Fruit fly (Drosophila melanogaster) whole organism, embryonic: ENCODE measurements around the gene CG9691.

Experiments used
- Adf1 ChIP-seq: fragments of 200-800 bp; sonication (Bioruptor generic); IDR thresholded peaks from 2 replicates; pipeline ENCODE4 v1.3.6; 2022; ENCODE audit warnings: missing biosample characterization, missing genetic modification characterization
- Atf6 ChIP-seq: fragments of 200-800 bp; sonication (Bioruptor generic); IDR thresholded peaks from 2 replicates; pipeline ENCODE4 v1.3.6; 2022; ENCODE audit warnings: missing biosample characterization, missing genetic modification characterization
- CG10321 ChIP-seq: fragments of 200-800 bp; sonication (Bioruptor generic); IDR thresholded peaks from 2 replicates; pipeline ENCODE4 v1.3.6; 2022; ENCODE audit warnings: missing biosample characterization, missing genetic modification characterization
- CG11085 ChIP-seq: fragments of 200-800 bp; sonication (Bioruptor generic); IDR thresholded peaks from 2 replicates; pipeline ENCODE4 v1.3.6; 2022; ENCODE audit warnings: missing biosample characterization, missing genetic modification characterization
- CG11247 ChIP-seq: fragments of 200-800 bp; sonication (Bioruptor generic); IDR thresholded peaks from 2 replicates; pipeline ENCODE4 v1.3.6; 2022; ENCODE audit warnings: missing biosample characterization, missing genetic modification characterization
- CG12391 ChIP-seq: fragments of 200-800 bp; sonication (Bioruptor generic); optimal IDR thresholded peaks from 3 replicates; lab custom pipeline; 2018; ENCODE audit warnings: missing biosample characterization, mild to moderate bottlenecking, missing genetic modification characterization, moderate library complexity
- CG13775 ChIP-seq: fragments of 200-800 bp; sonication (Bioruptor generic); optimal IDR thresholded peaks from 3 replicates; lab custom pipeline; 2017; ENCODE audit warnings: missing biosample characterization, mild to moderate bottlenecking, missing genetic modification characterization
- CG15011 ChIP-seq: fragments of 200-800 bp; sonication (Bioruptor generic); optimal IDR thresholded peaks from 3 replicates; lab custom pipeline; 2018; ENCODE audit warnings: missing biosample characterization, mild to moderate bottlenecking, missing genetic modification characterization
- CG16815 ChIP-seq: fragments of 200-800 bp; sonication (Bioruptor generic); optimal IDR thresholded peaks from 3 replicates; lab custom pipeline; 2017; ENCODE audit warnings: missing biosample characterization, mild to moderate bottlenecking, missing genetic modification characterization
- CG17385 ChIP-seq: fragments of 200-800 bp; sonication (Bioruptor generic); optimal IDR thresholded peaks from 3 replicates; lab custom pipeline; 2018; ENCODE audit warnings: missing biosample characterization, mild to moderate bottlenecking, missing genetic modification characterization
- CG1832 ChIP-seq: fragments of 200-800 bp; sonication (Bioruptor generic); optimal IDR thresholded peaks from 2 replicates; lab custom pipeline; 2017; ENCODE audit warnings: missing biosample characterization, mild to moderate bottlenecking, missing genetic modification characterization, inconsistent platforms
- CG2120 ChIP-seq: fragments of 200-800 bp; sonication (Bioruptor generic); optimal IDR thresholded peaks from 3 replicates; lab custom pipeline; 2016; ENCODE audit warnings: missing biosample characterization, missing genetic modification characterization
- CG2199 ChIP-seq: fragments of 200-800 bp; sonication (Bioruptor generic); IDR thresholded peaks from 3 replicates; pipeline ENCODE4 v1.3.6; 2022; ENCODE audit warnings: missing biosample characterization, missing genetic modification characterization
- CG31224 ChIP-seq: fragments of 200-800 bp; sonication (Bioruptor generic); IDR thresholded peaks from 2 replicates; pipeline ENCODE4 v1.3.6; 2022; ENCODE audit warnings: missing biosample characterization, missing genetic modification characterization
- CG34376 ChIP-seq: fragments of 200-800 bp; sonication (Bioruptor generic); optimal IDR thresholded peaks from 2 replicates; lab custom pipeline; 2018; ENCODE audit warnings: missing biosample characterization, mild to moderate bottlenecking, missing genetic modification characterization
- CG4328 ChIP-seq: fragments of 200-800 bp; sonication (Bioruptor generic); optimal IDR thresholded peaks from 3 replicates; lab custom pipeline; 2017; ENCODE audit warnings: missing biosample characterization, missing genetic modification reagents, missing genetic modification characterization
- CG5245 ChIP-seq: fragments of 200-800 bp; sonication (Bioruptor generic); optimal IDR thresholded peaks from 3 replicates; lab custom pipeline; 2016; ENCODE audit warnings: missing biosample characterization, missing genetic modification characterization
- CG6813 ChIP-seq: fragments of 200-800 bp; sonication (Bioruptor generic); optimal IDR thresholded peaks from 2 replicates; lab custom pipeline; 2017; ENCODE audit warnings: missing biosample characterization, missing genetic modification characterization, mild to moderate bottlenecking, moderate library complexity, missing genetic modification reagents
- CG6854 ChIP-seq: fragments of 200-800 bp; sonication (Bioruptor generic); optimal IDR thresholded peaks from 3 replicates; lab custom pipeline; 2017; ENCODE audit warnings: missing biosample characterization, mild to moderate bottlenecking, missing genetic modification characterization
- CG7372 ChIP-seq: fragments of 200-800 bp; sonication (Bioruptor generic); IDR thresholded peaks from 2 replicates; pipeline ENCODE4 v1.3.6; 2022; ENCODE audit warnings: missing biosample characterization, missing genetic modification characterization
- CG7963 ChIP-seq: fragments of 200-800 bp; sonication (Bioruptor generic); IDR thresholded peaks from 3 replicates; pipeline ENCODE4 v1.3.6; 2022; ENCODE audit warnings: missing biosample characterization, missing genetic modification characterization; ENCODE audit not compliant: partially characterized antibody
- CG8281 ChIP-seq: fragments of 200-800 bp; sonication (Bioruptor generic); optimal IDR thresholded peaks from 2 replicates; lab custom pipeline; 2018; ENCODE audit warnings: missing biosample characterization, mild to moderate bottlenecking, missing genetic modification characterization, moderate library complexity
- CG8388 ChIP-seq: fragments of 200-800 bp; sonication (Bioruptor generic); optimal IDR thresholded peaks from 2 replicates; lab custom pipeline; 2019; ENCODE audit warnings: missing biosample characterization, mild to moderate bottlenecking, missing genetic modification characterization, moderate library complexity
- CTCF ChIP-seq: fragments of 200-800 bp; sonication (Bioruptor generic); optimal IDR thresholded peaks from 2 replicates; lab custom pipeline; 2017; ENCODE audit warnings: missing biosample characterization, mild to moderate bottlenecking, missing genetic modification characterization, moderate library complexity
- CkIIα-i1 ChIP-seq: fragments of 200-800 bp; sonication (Bioruptor generic); IDR thresholded peaks from 2 replicates; pipeline ENCODE4 v1.3.6; 2022; ENCODE audit warnings: missing biosample characterization, missing genetic modification characterization
- D19A ChIP-seq: fragments of 200-800 bp; optimal IDR thresholded peaks from 3 replicates; lab custom pipeline; 2019; ENCODE audit warnings: missing biosample characterization, mild to moderate bottlenecking, missing genetic modification characterization, moderate library complexity
- Gug ChIP-seq: fragments of 200-800 bp; sonication (Bioruptor generic); IDR thresholded peaks from 4 replicates; pipeline ENCODE4 v1.3.6; 2022; ENCODE audit warnings: missing biosample characterization, missing genetic modification characterization
- H15 ChIP-seq: fragments of 200-800 bp; sonication (Bioruptor generic); IDR thresholded peaks from 3 replicates; pipeline ENCODE4 v1.3.6; 2022; ENCODE audit warnings: missing biosample characterization, missing genetic modification characterization
- HmgZ ChIP-seq: fragments of 200-800 bp; sonication (Bioruptor generic); optimal IDR thresholded peaks from 2 replicates; lab custom pipeline; 2018; ENCODE audit warnings: missing biosample characterization, mild to moderate bottlenecking, missing genetic modification characterization
- Lpt ChIP-seq: fragments of >200 bp; optimal IDR thresholded peaks from 2 replicates; lab custom pipeline; 2018; ENCODE audit warnings: missing biosample characterization, missing genetic modification characterization
- Nf-YA ChIP-seq: fragments of 200-800 bp; sonication (Bioruptor generic); IDR thresholded peaks from 2 replicates; pipeline ENCODE4 v1.3.6; 2022; ENCODE audit warnings: missing biosample characterization, missing genetic modification characterization
- Scr ChIP-seq: fragments of 200-800 bp; sonication (Bioruptor generic); IDR thresholded peaks from 2 replicates; pipeline ENCODE4 v1.3.6; 2022; ENCODE audit warnings: missing biosample characterization, missing genetic modification characterization; ENCODE audit not compliant: partially characterized antibody
- bigmax ChIP-seq: fragments of 200-800 bp; sonication (Bioruptor generic); optimal IDR thresholded peaks from 2 replicates; lab custom pipeline; 2018; ENCODE audit warnings: missing biosample characterization, mild to moderate bottlenecking, missing genetic modification characterization
- cad ChIP-seq: fragments of >200 bp; optimal IDR thresholded peaks from 2 replicates; lab custom pipeline; 2017; ENCODE audit warnings: missing biosample characterization, missing genetic modification characterization
- en ChIP-seq: fragments of 200-800 bp; sonication (Bioruptor generic); optimal IDR thresholded peaks from 2 replicates; lab custom pipeline; 2016; ENCODE audit warnings: missing biosample characterization, missing genetic modification characterization
- eyg ChIP-seq: fragments of 200-800 bp; sonication (Bioruptor generic); optimal IDR thresholded peaks from 3 replicates; lab custom pipeline; 2016; ENCODE audit warnings: missing biosample characterization, missing genetic modification characterization
- gfzf ChIP-seq: fragments of 200-800 bp; sonication (Bioruptor generic); optimal IDR thresholded peaks from 2 replicates; lab custom pipeline; 2016; ENCODE audit warnings: missing biosample characterization, mild to moderate bottlenecking, missing genetic modification characterization, moderate library complexity
- grau ChIP-seq: fragments of 200-800 bp; optimal IDR thresholded peaks from 3 replicates; lab custom pipeline; 2019; ENCODE audit warnings: missing biosample characterization, mild to moderate bottlenecking, missing genetic modification characterization, moderate library complexity
- hbn ChIP-seq: fragments of 200-800 bp; sonication (Bioruptor generic); IDR thresholded peaks from 2 replicates; pipeline ENCODE4 v1.3.6; 2022; ENCODE audit warnings: missing biosample characterization, missing genetic modification characterization; ENCODE audit not compliant: partially characterized antibody
- her ChIP-seq: fragments of 200-800 bp; sonication (Bioruptor generic); optimal IDR thresholded peaks from 2 replicates; lab custom pipeline; 2016; ENCODE audit warnings: missing biosample characterization, missing genetic modification characterization
- hkb ChIP-seq, 2 experiments: fragments of 200-800 bp in 1 of 2; fragments of >200 bp in 1 of 2; sonication (Bioruptor generic) in 1 of 2; IDR thresholded peaks in 1 of 2; optimal IDR thresholded peaks in 1 of 2; 2 replicates each; pipeline versions ENCODE4 v1.3.6 to Lab custom; 2017 to 2022; ENCODE audit warnings: missing biosample characterization in 1 of 2, missing genetic modification characterization in 1 of 2
- maf-S ChIP-seq: fragments of 200-800 bp; sonication (Bioruptor generic); optimal IDR thresholded peaks from 2 replicates; lab custom pipeline; 2016; ENCODE audit warnings: missing biosample characterization, missing genetic modification characterization
- org-1 ChIP-seq: fragments of 200-800 bp; sonication (Bioruptor generic); optimal IDR thresholded peaks from 2 replicates; lab custom pipeline; 2017; ENCODE audit warnings: missing biosample characterization, missing genetic modification characterization
- row ChIP-seq: fragments of 200-800 bp; sonication (Bioruptor generic); IDR thresholded peaks from 3 replicates; pipeline ENCODE4 v1.3.6; 2022; ENCODE audit warnings: missing biosample characterization, missing genetic modification characterization
- sens-2 ChIP-seq: fragments of 200-800 bp; sonication (Bioruptor generic); IDR thresholded peaks from 2 replicates; pipeline ENCODE4 v1.3.6; 2022; ENCODE audit warnings: missing biosample characterization, missing genetic modification characterization
- seq ChIP-seq: fragments of 200-800 bp; sonication (Bioruptor generic); IDR thresholded peaks from 2 replicates; pipeline ENCODE4 v1.3.6; 2022; ENCODE audit warnings: missing biosample characterization, missing genetic modification characterization
- shn ChIP-seq: fragments of 200-800 bp; sonication (Bioruptor generic); optimal IDR thresholded peaks from 3 replicates; lab custom pipeline; 2016; ENCODE audit warnings: missing biosample characterization, missing genetic modification characterization
- sim ChIP-seq: fragments of 200-800 bp; sonication (Bioruptor generic); IDR thresholded peaks from 2 replicates; pipeline ENCODE4 v1.3.6; 2022; ENCODE audit warnings: missing biosample characterization, missing genetic modification characterization
- slou ChIP-seq: fragments of 200-800 bp; sonication (Bioruptor generic); optimal IDR thresholded peaks from 3 replicates; lab custom pipeline; 2016; ENCODE audit warnings: missing biosample characterization, missing genetic modification characterization
- slp2 ChIP-seq: fragments of 200-800 bp; sonication (Bioruptor generic); optimal IDR thresholded peaks from 2 replicates; lab custom pipeline; 2016; ENCODE audit warnings: missing biosample characterization, missing genetic modification characterization
- zen2 ChIP-seq: fragments of 200-800 bp; sonication (Bioruptor generic); IDR thresholded peaks from 3 replicates; pipeline ENCODE4 v1.3.6; 2022; ENCODE audit warnings: missing biosample characterization, missing genetic modification characterization; ENCODE audit not compliant: partially characterized antibody
- zfh2 ChIP-seq: fragments of 200-800 bp; sonication (Bioruptor generic); optimal IDR thresholded peaks from 2 replicates; lab custom pipeline; 2016; ENCODE audit warnings: missing biosample characterization, missing genetic modification characterization

Gene CG9691

dm6 chrX:9892834-9893233, 8.6 kb downstream of the CG9691 start (continued):
- TF ChIP-seq hbn (GFP tag; lab: Robert Waterston, UW) (no peak), cad (GFP tag; lab: Kevin White, UChicago) (no peak), CG2120 (GFP tag; lab: Kevin White, UChicago) (peak; percentile 45), Gug (peak; percentile 42; the same call in 1 of the 4 replicates), bigmax (GFP tag; lab: Kevin White, UChicago) (no peak), shn (GFP tag; lab: Kevin White, UChicago) (no peak), zen2 (no peak), gfzf (GFP tag; lab: Kevin White, UChicago) (no peak), eyg (GFP tag; lab: Kevin White, UChicago) (no peak), CG5245 (no peak), CG2199 (no peak), CG1832 (no peak), zfh2 (no peak), seq (no peak), CG8388 (GFP tag; lab: Kevin White, UChicago) (peak; percentile 22), CG34376 (no peak), CG12391 (tag; lab: Kevin White, UChicago) (no peak), CG16815 (GFP tag; lab: Kevin White, UChicago) (no peak), H15 (GFP tag; lab: Robert Waterston, UW) (0 out of 3 replicates have a peak, but pooled peaks have one; percentile 44), row (GFP tag; lab: Robert Waterston, UW) (peak; percentile 65), Adf1 (GFP tag; lab: Robert Waterston, UW) (no peak), CG15011 (GFP tag; lab: Kevin White, UChicago) (no peak), CG7963 (GFP tag; lab: Robert Waterston, UW) (no peak), her (GFP tag; lab: Kevin White, UChicago) (no peak), CG4328 (GFP tag; lab: Kevin White, UChicago) (no peak), Scr (no peak), CG11085 (GFP tag; lab: Robert Waterston, UW) (no peak), grau (peak; percentile 24), CG31224 (GFP tag; lab: Robert Waterston, UW) (peak; percentile 11; the same call in 1 of the 2 replicates), D19A (tag; lab: Kevin White, UChicago) (no peak), sens-2 (GFP tag; lab: Robert Waterston, UW) (peak; percentile 46; the same call in 1 of the 2 replicates), CG6854 (GFP tag; lab: Kevin White, UChicago) (no peak), HmgZ (tag; lab: Kevin White, UChicago) (no peak), org-1 (GFP tag; lab: Kevin White, UChicago) (no peak), CTCF (no peak), hkb (optimal IDR thresholded peaks at IDR 0.05; lab: Kevin White, UChicago) (no peak), hkb (GFP tag; IDR thresholded peaks at IDR 0.05; lab: Robert Waterston, UW) (peak; percentile 52), slp2 (GFP tag; lab: Kevin White, UChicago) (no peak), Atf6 (no peak), CG13775 (GFP tag; lab: Kevin White, UChicago) (no peak), CkIIα-i1 (GFP tag; lab: Robert Waterston, UW) (no peak), Lpt (GFP tag; lab: Kevin White, UChicago) (no peak), sim (GFP tag; lab: Robert Waterston, UW) (no peak), CG11247 (0 out of 2 replicates have a peak, but pooled peaks have one; percentile 32), CG10321 (GFP tag; lab: Robert Waterston, UW) (no peak), CG7372 (no peak), slou (GFP tag; lab: Kevin White, UChicago) (no peak), en (GFP tag; lab: Kevin White, UChicago) (no peak), CG6813 (GFP tag; lab: Kevin White, UChicago) (no peak), CG17385 (peak; percentile 9), maf-S (GFP tag; lab: Kevin White, UChicago) (no peak), Nf-YA (no peak), CG8281 (tag; lab: Kevin White, UChicago) (no peak)
